Worm (Caenorhabditis elegans) whole organism, L4 larva: ENCODE measurements around the gene erg-28.

Source experiments
- D1046.2 ChIP-seq: fragments of 200-800 bp; sonication (Bioruptor generic); IDR thresholded peaks from 2 replicates; pipeline ENCODE4 v1.3.6; 2022; ENCODE audit warnings: missing genetic modification characterization, missing compliant biosample characterization
- F26F4.8 ChIP-seq: fragments of 200-800 bp; sonication (Bioruptor generic); conservative IDR thresholded peaks from 2 replicates; pipeline ENCODE4 v1.3.6; 2022; ENCODE audit warnings: missing genetic modification characterization, missing compliant biosample characterization
- F49E8.2 ChIP-seq: sonication (generic microtip); optimal IDR thresholded peaks from 2 replicates; lab custom pipeline; 2016; ENCODE audit warnings: missing compliant biosample characterization, mild to moderate bottlenecking, missing genetic modification characterization, borderline replicate concordance
- R02D3.7 ChIP-seq: fragments of 150-350 bp; sonication (generic microtip); optimal IDR thresholded peaks from 3 replicates; lab custom pipeline; 2014; ENCODE audit warnings: missing biosample characterization, missing genetic modification characterization
- T26A8.4 ChIP-seq: fragments of 200-800 bp; sonication (Bioruptor generic); IDR thresholded peaks from 2 replicates; pipeline ENCODE4 v1.3.6; 2022; ENCODE audit warnings: missing genetic modification characterization, missing compliant biosample characterization
- Y105C5A.15 ChIP-seq: fragments of 200-800 bp; sonication (Bioruptor generic); IDR thresholded peaks from 2 replicates; pipeline ENCODE4 v1.3.6; 2022; ENCODE audit warnings: missing genetic modification characterization, missing compliant biosample characterization
- Y75B8A.6 ChIP-seq: fragments of 200-800 bp; sonication (Bioruptor generic); IDR thresholded peaks from 2 replicates; pipeline ENCODE4 v1.3.6; 2022; ENCODE audit warnings: missing genetic modification reagents, missing genetic modification characterization, missing compliant biosample characterization
- aly-2 ChIP-seq: sonication (generic microtip); optimal IDR thresholded peaks from 2 replicates; lab custom pipeline; 2018; ENCODE audit warnings: missing biosample characterization, missing genetic modification characterization
- ceh-28 ChIP-seq: fragments of 150-350 bp; optimal IDR thresholded peaks from 2 replicates; lab custom pipeline; 2014; ENCODE audit warnings: missing biosample characterization, missing genetic modification reagents, missing genetic modification characterization
- ctbp-1 ChIP-seq: fragments of 200-800 bp; sonication (Bioruptor generic); IDR thresholded peaks from 2 replicates; pipeline ENCODE4 v1.3.6; 2022; ENCODE audit warnings: missing genetic modification reagents, missing genetic modification characterization, missing compliant biosample characterization
- daf-12 ChIP-seq: fragments of 150-350 bp; optimal IDR thresholded peaks from 2 replicates; lab custom pipeline; 2014; ENCODE audit warnings: missing biosample characterization, missing genetic modification reagents, missing genetic modification characterization
- daf-19 ChIP-seq: fragments of 200-800 bp; sonication (Bioruptor generic); conservative IDR thresholded peaks from 2 replicates; pipeline ENCODE4 v1.3.6; 2022; ENCODE audit warnings: missing genetic modification characterization, missing compliant biosample characterization
- daf-8 ChIP-seq: fragments of 200-800 bp; sonication (Bioruptor generic); IDR thresholded peaks from 2 replicates; pipeline ENCODE4 v1.3.6; 2022; ENCODE audit warnings: missing genetic modification characterization, missing compliant biosample characterization
- dmd-8 ChIP-seq: fragments of 200-800 bp; sonication (Bioruptor generic); IDR thresholded peaks from 2 replicates; pipeline ENCODE4 v1.3.6; 2022; ENCODE audit warnings: missing genetic modification characterization, missing compliant biosample characterization
- dpl-1 ChIP-seq: fragments of 150-350 bp; optimal IDR thresholded peaks from 2 replicates; lab custom pipeline; 2014; ENCODE audit warnings: missing biosample characterization, missing genetic modification reagents, missing genetic modification characterization
- duxl-1 ChIP-seq: sonication (generic microtip); optimal IDR thresholded peaks from 2 replicates; lab custom pipeline; 2016; ENCODE audit warnings: mild to moderate bottlenecking, missing genetic modification characterization, moderate library complexity, missing compliant biosample characterization; ENCODE audit not compliant: poor library complexity
- egl-27 ChIP-seq: sonication (generic microtip); optimal IDR thresholded peaks from 3 replicates; lab custom pipeline; 2017; ENCODE audit warnings: missing biosample characterization, missing genetic modification reagents, missing genetic modification characterization
- fkh-10 ChIP-seq: fragments of 150-350 bp; optimal IDR thresholded peaks from 2 replicates; lab custom pipeline; 2014; ENCODE audit warnings: missing biosample characterization, missing genetic modification reagents, missing genetic modification characterization
- hif-1 ChIP-seq, 2 experiments: sonication (generic microtip); optimal IDR thresholded peaks; 2 replicates each; lab custom pipeline; 2016 to 2017; ENCODE audit warnings: missing compliant biosample characterization in 2 of 2, missing genetic modification characterization in 2 of 2, missing genetic modification reagents in 2 of 2, missing genotype in 2 of 2, mild to moderate bottlenecking in 1 of 2
- hmg-1.1 ChIP-seq: fragments of 200-800 bp; sonication (Bioruptor generic); IDR thresholded peaks from 2 replicates; pipeline ENCODE4 v1.3.6; 2022; ENCODE audit warnings: missing genetic modification reagents, missing genetic modification characterization, missing compliant biosample characterization
- lin-15B ChIP-seq: fragments of 150-350 bp; sonication (generic microtip); optimal IDR thresholded peaks from 3 replicates; lab custom pipeline; 2014; ENCODE audit warnings: missing biosample characterization, missing genetic modification characterization
- mdl-1 ChIP-seq, 2 experiments: fragments of 150-350 bp in 1 of 2; sonication (generic microtip) in 1 of 2; optimal IDR thresholded peaks; 2 replicates each; lab custom pipeline; 2014 to 2017; ENCODE audit warnings: missing biosample characterization in 2 of 2, missing genetic modification characterization in 2 of 2
- nhr-10 ChIP-seq: fragments of 150-350 bp; optimal IDR thresholded peaks from 2 replicates; lab custom pipeline; 2014; ENCODE audit warnings: missing biosample characterization, missing genetic modification characterization
- nhr-237 ChIP-seq: sonication (generic microtip); optimal IDR thresholded peaks from 2 replicates; lab custom pipeline; 2017; ENCODE audit warnings: missing biosample characterization, missing genetic modification characterization
- nhr-41 ChIP-seq: fragments of 200-800 bp; sonication (Bioruptor generic); IDR thresholded peaks from 2 replicates; pipeline ENCODE4 v1.3.6; 2022; ENCODE audit warnings: missing genetic modification reagents, missing genetic modification characterization, missing compliant biosample characterization
- nhr-48 ChIP-seq: sonication (generic microtip); optimal IDR thresholded peaks from 2 replicates; lab custom pipeline; 2016; ENCODE audit warnings: mild to moderate bottlenecking, missing genetic modification characterization, missing compliant biosample characterization
- rbr-2 ChIP-seq: sonication (generic microtip); optimal IDR thresholded peaks from 2 replicates; lab custom pipeline; 2016; ENCODE audit warnings: missing genotype, missing genetic modification characterization, missing compliant biosample characterization
- saeg-2 ChIP-seq: fragments of 200-800 bp; sonication (Bioruptor generic); IDR thresholded peaks from 2 replicates; pipeline ENCODE4 v1.3.6; 2022; ENCODE audit warnings: missing genetic modification reagents, missing genetic modification characterization, missing compliant biosample characterization
- sdz-12 ChIP-seq: fragments of 200-800 bp; sonication (Bioruptor generic); optimal IDR thresholded peaks from 2 replicates; lab custom pipeline; 2018; ENCODE audit warnings: mild to moderate bottlenecking, missing genetic modification characterization, missing compliant biosample characterization
- snpc-1.2 ChIP-seq: fragments of 200-800 bp; sonication (Bioruptor generic); IDR thresholded peaks from 2 replicates; pipeline ENCODE4 v1.3.6; 2022; ENCODE audit warnings: missing genetic modification reagents, missing genetic modification characterization, missing compliant biosample characterization
- spr-3 ChIP-seq: fragments of 200-800 bp; sonication (Bioruptor generic); optimal IDR thresholded peaks from 2 replicates; lab custom pipeline; 2018; ENCODE audit warnings: mild to moderate bottlenecking, missing genetic modification characterization, missing compliant biosample characterization
- tag-97 ChIP-seq: fragments of 200-800 bp; sonication (Bioruptor generic); IDR thresholded peaks from 2 replicates; pipeline ENCODE4 v1.3.6; 2022; ENCODE audit warnings: missing genetic modification characterization, missing compliant biosample characterization
- unc-62 ChIP-seq, 3 experiments: fragments of 150-350 bp in 1 of 3; sonication (generic microtip); optimal IDR thresholded peaks in 2 of 3; peaks in 1 of 3; 1 replicate in 1 of 3; 2 replicates in 2 of 3; lab custom pipeline; 2014 to 2017; ENCODE audit warnings: missing biosample characterization in 3 of 3, missing genetic modification characterization in 3 of 3, missing genetic modification reagents in 3 of 3, missing genotype in 1 of 3

The erg-28 gene

ce11 chrV:12583421-12583820 is 23.8 kb upstream of the erg-28 start:
- TF ChIP-seq hmg-1.1 = no peak
- peak in 1 of 2 experiments; percentile 76 for TF ChIP-seq unc-62 (GFP tag; optimal IDR thresholded peaks at IDR 0.05 in 1 of 2; lab: Kevin White, UChicago)
- TF ChIP-seq unc-62 (tag; optimal IDR thresholded peaks at IDR 0.05; lab: Kevin White, UChicago) = no peak

ce11 chrV:12584771-12585170 is 22.4 kb upstream of the erg-28 start:
- TF ChIP-seq tag-97 (GFP tag; lab: Robert Waterston, UW) = no peak
- TF ChIP-seq unc-62 (GFP tag; optimal IDR thresholded peaks at IDR 0.05 in 1 of 2; lab: Kevin White, UChicago) = peak in 1 of 2 experiments; percentile 94
- TF ChIP-seq unc-62 (tag; optimal IDR thresholded peaks at IDR 0.05; lab: Kevin White, UChicago) = no peak
- no peak for TF ChIP-seq daf-19 (GFP tag; lab: Robert Waterston, UW)

- TF ChIP-seq D1046.2 (GFP tag; lab: Robert Waterston, UW) (no peak), hif-1 (tag; optimal IDR thresholded peaks at IDR 0.05; lab: Kevin White, UChicago) (no peak)
- TF ChIP-seq, all 104 proteins: peak for 0
These were observed 20.4 kb upstream of the erg-28 start for ce11 chrV:12586793-12587192.

- no peak for TF ChIP-seq lin-15B (tag; lab: Kevin White, UChicago)
- TF ChIP-seq nhr-10 = no peak
- TF ChIP-seq dpl-1 = no peak
- no peak for TF ChIP-seq saeg-2 (GFP tag; lab: Robert Waterston, UW)
- TF ChIP-seq F49E8.2 (tag; lab: Kevin White, UChicago) = no peak
- no peak for TF ChIP-seq fkh-10
- no peak for TF ChIP-seq ceh-28
- TF ChIP-seq T26A8.4 (GFP tag; lab: Robert Waterston, UW) = no peak
- no peak for TF ChIP-seq F26F4.8
- no peak for TF ChIP-seq R02D3.7 (tag; lab: Kevin White, UChicago)
- no peak for TF ChIP-seq daf-12 (tag; lab: Kevin White, UChicago)
- TF ChIP-seq Y75B8A.6 (GFP tag; lab: Robert Waterston, UW) = no peak
- no peak for TF ChIP-seq snpc-1.2
- no peak for TF ChIP-seq dmd-8 (GFP tag; lab: Robert Waterston, UW)
- TF ChIP-seq mdl-1 (tag; optimal IDR thresholded peaks at IDR 0.05; lab: Kevin White, UChicago) = no peak
- no peak for TF ChIP-seq ctbp-1
- TF ChIP-seq duxl-1 (tag; lab: Kevin White, UChicago) = no peak
- no peak for TF ChIP-seq daf-8 (GFP tag; lab: Robert Waterston, UW)
- TF ChIP-seq sdz-12 (GFP tag; lab: Kevin White, UChicago) = no peak
These were observed 19.2 kb upstream of the erg-28 start, which contains the start of gene C14C10.1 for ce11 chrV:12588030-12588429. TSS of gene C14C10.1 (plus strand) at chrV:12588330.

ce11 chrV:12590601-12591000 is 16.6 kb upstream of the erg-28 start, which contains the start of gene ttr-43:
TSS of gene ttr-43 (minus strand) at chrV:12590701.
- TF ChIP-seq rbr-2 (tag; lab: Kevin White, UChicago) (no peak), nhr-48 (no peak), fkh-10 (no peak), dpl-1 (no peak), unc-62 (GFP tag; optimal IDR thresholded peaks at IDR 0.05 in 1 of 2; lab: Kevin White, UChicago) (no peak), unc-62 (tag; optimal IDR thresholded peaks at IDR 0.05; lab: Kevin White, UChicago) (no peak), nhr-41 (GFP tag; lab: Robert Waterston, UW) (no peak), Y105C5A.15 (GFP tag; lab: Robert Waterston, UW) (no peak), duxl-1 (tag; lab: Kevin White, UChicago) (no peak), aly-2 (tag; lab: Kevin White, UChicago) (no peak), nhr-237 (tag; lab: Kevin White, UChicago) (no peak), spr-3 (GFP tag; lab: Kevin White, UChicago) (no peak), tag-97 (GFP tag; lab: Robert Waterston, UW) (no peak), egl-27 (tag; lab: Kevin White, UChicago) (no peak), R02D3.7 (tag; lab: Kevin White, UChicago) (no peak), saeg-2 (GFP tag; lab: Robert Waterston, UW) (no peak)
